Worm (Caenorhabditis elegans): ENCODE data around the gene H08J19.1.

Gene H08J19.1

ce11 chrX:15659561-15659960 lies 16.8 kb downstream of the H08J19.1 start:
- TF ChIP-seq C16A3.4 (tag; optimal IDR thresholded peaks at IDR 0.05): no peak
- TF ChIP-seq ceh-82 (tag; optimal IDR thresholded peaks at IDR 0.05): peak in 1 of 3 experiments; percentile 42
- no peak for TF ChIP-seq mef-2 (tag; optimal IDR thresholded peaks at IDR 0.05)
- TF ChIP-seq ces-1 (GFP tag; optimal IDR thresholded peaks at IDR 0.05): no peak
- TF ChIP-seq nhr-71 (tag; optimal IDR thresholded peaks at IDR 0.05): no peak
- no peak for TF ChIP-seq nhr-84 (tag; optimal IDR thresholded peaks at IDR 0.05)
- TF ChIP-seq hlh-4 (tag; optimal IDR thresholded peaks at IDR 0.05): no peak
- no peak for TF ChIP-seq sptf-1 (tag; optimal IDR thresholded peaks at IDR 0.05)
- no peak for TF ChIP-seq pag-3 (tag; optimal IDR thresholded peaks at IDR 0.05; ENCODE audit: borderline replicate concordance, insufficient read depth)
- no peak for TF ChIP-seq nhr-90 (tag; optimal IDR thresholded peaks at IDR 0.05; ENCODE audit: poor library complexity)
- peak; percentile 31 for TF ChIP-seq dsc-1 (tag; optimal IDR thresholded peaks at IDR 0.05)
- no peak for TF ChIP-seq hpl-2 (GFP tag; optimal IDR thresholded peaks at IDR 0.05)
- no peak for TF ChIP-seq snpc-4 (tag; optimal IDR thresholded peaks at IDR 0.05)
- no peak for TF ChIP-seq ceh-90 (tag; optimal IDR thresholded peaks at IDR 0.05)
- peak; percentile 31 for TF ChIP-seq unc-86 (tag; optimal IDR thresholded peaks at IDR 0.05)
- TF ChIP-seq zip-4 (GFP tag; optimal IDR thresholded peaks at IDR 0.05): no peak
- TF ChIP-seq ets-5 (GFP tag; IDR thresholded peaks at IDR 0.05): no peak
- TF ChIP-seq lsy-2 (tag; optimal IDR thresholded peaks at IDR 0.05): peak in 1 of 2 experiments; percentile 13
- peak; percentile 22 for TF ChIP-seq egl-13 (tag; optimal IDR thresholded peaks at IDR 0.05)
- TF ChIP-seq lin-14 (GFP tag; optimal IDR thresholded peaks at IDR 0.05): peak; percentile 65
- no peak for TF ChIP-seq elt-3 (tag; optimal IDR thresholded peaks at IDR 0.05)
- TF ChIP-seq lin-15B (tag; optimal IDR thresholded peaks at IDR 0.05): no peak
- TF ChIP-seq mab-9 (GFP tag; IDR thresholded peaks at IDR 0.05): no peak
- no peak for TF ChIP-seq pax-3 (tag; optimal IDR thresholded peaks at IDR 0.05)
- TF ChIP-seq fkh-8 (tag; optimal IDR thresholded peaks at IDR 0.05): peak; percentile 12
- TF ChIP-seq nhr-85 (tag): no peak
- no peak for TF ChIP-seq egl-27 (tag; optimal IDR thresholded peaks at IDR 0.05)
- peak; percentile 0 for TF ChIP-seq mep-1 (tag; optimal IDR thresholded peaks at IDR 0.05)
- peak; percentile 28 for TF ChIP-seq tbx-2 (tag; optimal IDR thresholded peaks at IDR 0.05)

- TF ChIP-seq mab-9 (GFP tag; IDR thresholded peaks at IDR 0.05): 0 out of 2 replicates have a peak, but pooled peaks have one; percentile 30
- no peak for TF ChIP-seq fkh-10 (GFP tag; optimal IDR thresholded peaks at IDR 0.05)
- peak; percentile 7 for TF ChIP-seq nhr-47 (tag; optimal IDR thresholded peaks at IDR 0.05)
- TF ChIP-seq snpc-4 (tag; optimal IDR thresholded peaks at IDR 0.05): peak; percentile 92
- TF ChIP-seq unc-62 (GFP tag; optimal IDR thresholded peaks at IDR 0.05): no peak
Measured at ce11 chrX:15663740-15664139, 21.0 kb downstream of the H08J19.1 start.

- TF ChIP-seq sup-37 (GFP tag; optimal IDR thresholded peaks at IDR 0.05) (no peak), lin-35 (GFP tag; optimal IDR thresholded peaks at IDR 0.05) (no peak), unc-98 (GFP tag; IDR thresholded peaks at IDR 0.05) (no peak), nhr-28 (tag; optimal IDR thresholded peaks at IDR 0.05) (no peak), elt-2 (tag; optimal IDR thresholded peaks at IDR 0.05) (no peak), hlh-4 (tag; optimal IDR thresholded peaks at IDR 0.05) (peak; percentile 37), nhr-71 (tag; optimal IDR thresholded peaks at IDR 0.05) (peak; percentile 16), nhr-20 (tag; optimal IDR thresholded peaks at IDR 0.05) (no peak), nhr-47 (tag; optimal IDR thresholded peaks at IDR 0.05) (no peak), lin-14 (GFP tag; optimal IDR thresholded peaks at IDR 0.05) (peak; percentile 65)
Measured at ce11 chrX:15666169-15666811, 23.6 kb downstream of the H08J19.1 start, which contains the start of gene pcdr-1. pcdr-1 (plus strand) TSS chrX:15666761.
